Worm (Caenorhabditis elegans): Measurements from ENCODE around the gene sre-42.

Gene sre-42

ce11 chrII:12346289-12346989 lies 40.2 kb downstream of the sre-42 start:
- no peak for TF ChIP-seq unc-62 (GFP tag; optimal IDR thresholded peaks at IDR 0.05)

ce11 chrII:12344787-12345186 lies 41.9 kb downstream of the sre-42 start, which contains the start of gene C44C11.6:
Gene C44C11.6, plus strand, starts transcription at chrII:12344809.
- TF ChIP-seq unc-62 (GFP tag; optimal IDR thresholded peaks at IDR 0.05) = no peak

- TF ChIP-seq unc-62 (GFP tag; optimal IDR thresholded peaks at IDR 0.05) = no peak
These were observed 43.0 kb downstream of the sre-42 start for ce11 chrII:12343710-12344109.

ce11 chrII:12342928-12343327 lies 43.8 kb downstream of the sre-42 start:
- TF ChIP-seq unc-62 (GFP tag; optimal IDR thresholded peaks at IDR 0.05) = no peak

ce11 chrII:12341566-12342223 lies 45.0 kb downstream of the sre-42 start:
- no peak for TF ChIP-seq unc-62 (GFP tag; optimal IDR thresholded peaks at IDR 0.05)

ce11 chrII:12339644-12340043 lies 47.0 kb downstream of the sre-42 start, which contains the start of gene sop-2:
Gene sop-2, plus strand, starts transcription at chrII:12339944.
- TF ChIP-seq unc-62 (GFP tag; optimal IDR thresholded peaks at IDR 0.05) = no peak

- TF ChIP-seq unc-62 (GFP tag; optimal IDR thresholded peaks at IDR 0.05) = no peak
These were observed 47.5 kb downstream of the sre-42 start for ce11 chrII:12339152-12339551.

- TF ChIP-seq unc-62 (GFP tag; optimal IDR thresholded peaks at IDR 0.05) = no peak
These were observed 51.3 kb downstream of the sre-42 start, which contains the start of gene sre-52 for ce11 chrII:12335430-12335829. Gene sre-52, plus strand, starts transcription at chrII:12335730.

Data from whole organism, dauer.